Worm (Caenorhabditis elegans) whole organism, L1 larva: ENCODE data around the gene nlp-53.

ENCODE experiments used
- aha-1 ChIP-seq: fragments of 150-350 bp; optimal IDR thresholded peaks from 2 replicates; lab custom pipeline; 2014; ENCODE audit warnings: missing biosample characterization, missing genetic modification characterization
- pag-3 ChIP-seq: sonication (generic microtip); optimal IDR thresholded peaks from 2 replicates; lab custom pipeline; 2017; ENCODE audit warnings: missing genetic modification characterization, mild to moderate bottlenecking, missing compliant biosample characterization, antibody characterized with exemption, borderline replicate concordance; ENCODE audit not compliant: insufficient read depth

ce11 chrX:13633032-13633431 is 14.4 kb downstream of the nlp-53 start:
- TF ChIP-seq pag-3 = no peak
- no peak for TF ChIP-seq aha-1 (tag; lab: Kevin White, UChicago)
